Worm (Caenorhabditis elegans) whole organism, young adult: Measurements from ENCODE around the gene flr-4.

Experiments
- B0035.1 ChIP-seq: sonication (generic microtip); optimal IDR thresholded peaks from 2 replicates; lab custom pipeline; 2016; ENCODE audit warnings: missing genetic modification characterization, mild to moderate bottlenecking, missing compliant biosample characterization, missing genotype, missing genetic modification reagents
- C06A6.2 ChIP-seq: fragments of 200-800 bp; sonication (Bioruptor generic); conservative IDR thresholded peaks from 2 replicates; pipeline ENCODE4 v1.3.6; 2022; ENCODE audit warnings: missing genetic modification characterization, missing compliant biosample characterization
- C17E4.6 ChIP-seq: fragments of 200-800 bp; sonication (Bioruptor generic); IDR thresholded peaks from 2 replicates; pipeline ENCODE4 v1.3.6; 2022; ENCODE audit warnings: missing genetic modification reagents, missing genetic modification characterization, missing compliant biosample characterization
- F10E7.11 ChIP-seq: sonication (generic microtip); optimal IDR thresholded peaks from 2 replicates; lab custom pipeline; 2017; ENCODE audit warnings: mild to moderate bottlenecking, missing genetic modification characterization, moderate library complexity, missing compliant biosample characterization
- F22D6.2 ChIP-seq: sonication (generic microtip); optimal IDR thresholded peaks from 2 replicates; lab custom pipeline; 2016; ENCODE audit warnings: mild to moderate bottlenecking, missing genetic modification characterization, missing compliant biosample characterization
- F23B12.7 ChIP-seq: sonication (generic microtip); optimal IDR thresholded peaks from 2 replicates; lab custom pipeline; 2017; ENCODE audit warnings: missing genetic modification characterization, mild to moderate bottlenecking, missing compliant biosample characterization, antibody characterized with exemption, moderate library complexity; ENCODE audit not compliant: insufficient read depth
- K11D2.4 ChIP-seq: fragments of 200-800 bp; sonication (Bioruptor generic); IDR thresholded peaks from 2 replicates; pipeline ENCODE4 v1.3.6; 2022; ENCODE audit warnings: missing genetic modification reagents, missing genetic modification characterization, missing compliant biosample characterization
- Y56A3A.18 ChIP-seq: fragments of 200-800 bp; sonication (Bioruptor generic); IDR thresholded peaks from 2 replicates; pipeline ENCODE4 v1.3.6; 2022; ENCODE audit warnings: missing genetic modification reagents, missing genetic modification characterization, missing compliant biosample characterization
- Y79H2A.3 ChIP-seq: fragments of 200-800 bp; sonication (Bioruptor generic); conservative IDR thresholded peaks from 2 replicates; pipeline ENCODE4 v1.3.6; 2022; ENCODE audit warnings: missing genetic modification reagents, missing genetic modification characterization, missing compliant biosample characterization
- ama-1 ChIP-seq, 3 experiments: fragments of 150-350 bp in 1 of 3; sonication (generic microtip) in 2 of 3; optimal IDR thresholded peaks; 2 replicates each; lab custom pipeline; 2014 to 2018; ENCODE audit warnings: missing biosample characterization in 2 of 3, missing genetic modification characterization in 2 of 3, missing genetic modification reagents in 2 of 3
- aptf-3 ChIP-seq: fragments of 200-800 bp; sonication (Bioruptor generic); IDR thresholded peaks from 2 replicates; pipeline ENCODE4 v1.3.6; 2022; ENCODE audit warnings: missing genetic modification characterization, missing compliant biosample characterization
- athp-1 ChIP-seq: sonication (generic microtip); optimal IDR thresholded peaks from 2 replicates; lab custom pipeline; 2017; ENCODE audit warnings: mild to moderate bottlenecking, missing genetic modification characterization, missing compliant biosample characterization
- attf-3 ChIP-seq: fragments of 200-800 bp; sonication (Bioruptor generic); conservative IDR thresholded peaks from 2 replicates; pipeline ENCODE4 v1.3.6; 2022; ENCODE audit warnings: missing genetic modification reagents, missing genetic modification characterization, missing compliant biosample characterization
- attf-6 ChIP-seq: fragments of 200-800 bp; sonication (Bioruptor generic); IDR thresholded peaks from 2 replicates; pipeline ENCODE4 v1.3.6; 2022; ENCODE audit warnings: missing genetic modification reagents, missing genetic modification characterization, missing compliant biosample characterization
- ccch-3 ChIP-seq: fragments of 200-800 bp; sonication (Bioruptor generic); optimal IDR thresholded peaks from 2 replicates; lab custom pipeline; 2018; ENCODE audit warnings: mild to moderate bottlenecking, missing genetic modification characterization, missing compliant biosample characterization
- ceh-58 ChIP-seq: fragments of 200-800 bp; sonication (Bioruptor generic); IDR thresholded peaks from 2 replicates; pipeline ENCODE4 v1.3.6; 2022; ENCODE audit warnings: missing genetic modification characterization, missing compliant biosample characterization
- ceh-79 ChIP-seq: sonication (generic microtip); optimal IDR thresholded peaks from 2 replicates; lab custom pipeline; 2017; ENCODE audit warnings: mild to moderate bottlenecking, missing genetic modification characterization, missing compliant biosample characterization
- chd-7 ChIP-seq: sonication (generic microtip); optimal IDR thresholded peaks from 2 replicates; lab custom pipeline; 2016; ENCODE audit warnings: mild to moderate bottlenecking, missing genetic modification characterization, moderate library complexity, missing compliant biosample characterization
- die-1 ChIP-seq: sonication (generic microtip); optimal IDR thresholded peaks from 2 replicates; lab custom pipeline; 2016; ENCODE audit warnings: missing genotype, mild to moderate bottlenecking, missing genetic modification characterization, missing compliant biosample characterization
- dpff-1 ChIP-seq: sonication (generic microtip); optimal IDR thresholded peaks from 2 replicates; lab custom pipeline; 2017; ENCODE audit warnings: mild to moderate bottlenecking, missing genetic modification characterization, missing compliant biosample characterization
- efl-1 ChIP-seq: fragments of 150-350 bp; optimal IDR thresholded peaks from 2 replicates; lab custom pipeline; 2014; ENCODE audit warnings: missing biosample characterization, missing genetic modification reagents, missing genetic modification characterization
- egrh-3 ChIP-seq: fragments of 200-800 bp; sonication (Bioruptor generic); IDR thresholded peaks from 2 replicates; pipeline ENCODE4 v1.3.6; 2022; ENCODE audit warnings: missing genetic modification reagents, missing genetic modification characterization, missing compliant biosample characterization
- gei-17 ChIP-seq: fragments of 200-800 bp; sonication (Bioruptor generic); optimal IDR thresholded peaks from 2 replicates; lab custom pipeline; 2018; ENCODE audit warnings: mild to moderate bottlenecking, missing genetic modification characterization, missing compliant biosample characterization
- hlh-12 ChIP-seq: sonication (generic microtip); optimal IDR thresholded peaks from 2 replicates; lab custom pipeline; 2016; ENCODE audit warnings: missing genetic modification characterization, missing compliant biosample characterization
- hlh-26 ChIP-seq: fragments of 200-800 bp; sonication (Bioruptor generic); conservative IDR thresholded peaks from 2 replicates; pipeline ENCODE4 v1.3.6; 2022; ENCODE audit warnings: missing genetic modification reagents, missing genetic modification characterization, missing compliant biosample characterization
- hmg-1.2 ChIP-seq: fragments of 200-800 bp; sonication (Bioruptor generic); IDR thresholded peaks from 2 replicates; pipeline ENCODE4 v1.3.6; 2022; ENCODE audit warnings: missing genetic modification reagents, missing genetic modification characterization, missing compliant biosample characterization
- hmg-20 ChIP-seq: fragments of 200-800 bp; sonication (Bioruptor generic); IDR thresholded peaks from 2 replicates; pipeline ENCODE4 v1.3.6; 2022; ENCODE audit warnings: missing genetic modification reagents, missing genetic modification characterization, missing compliant biosample characterization
- hrde-1 ChIP-seq: sonication (generic microtip); optimal IDR thresholded peaks from 2 replicates; lab custom pipeline; 2016; ENCODE audit warnings: missing genetic modification characterization, mild to moderate bottlenecking, missing compliant biosample characterization, moderate library complexity, missing genotype, missing genetic modification reagents, borderline replicate concordance
- lsl-1 ChIP-seq: fragments of 200-800 bp; sonication (Bioruptor generic); optimal IDR thresholded peaks from 2 replicates; lab custom pipeline; 2018; ENCODE audit warnings: mild to moderate bottlenecking, missing genetic modification characterization, moderate library complexity, missing compliant biosample characterization
- lsy-27 ChIP-seq: sonication (generic microtip); optimal IDR thresholded peaks from 2 replicates; lab custom pipeline; 2017; ENCODE audit warnings: missing genetic modification characterization, mild to moderate bottlenecking, missing compliant biosample characterization, antibody characterized with exemption, missing genotype, borderline replicate concordance; ENCODE audit not compliant: insufficient read depth
- madf-10 ChIP-seq: sonication (generic microtip); optimal IDR thresholded peaks from 2 replicates; lab custom pipeline; 2016; ENCODE audit warnings: mild to moderate bottlenecking, missing genetic modification characterization, missing compliant biosample characterization
- nfya-1 ChIP-seq: sonication (generic microtip); optimal IDR thresholded peaks from 2 replicates; lab custom pipeline; 2017; ENCODE audit warnings: antibody characterized with exemption, missing compliant biosample characterization, missing genetic modification characterization, borderline replicate concordance; ENCODE audit not compliant: insufficient read depth
- nhr-120 ChIP-seq: fragments of 200-800 bp; sonication (Bioruptor generic); IDR thresholded peaks from 2 replicates; pipeline ENCODE4 v1.3.6; 2022; ENCODE audit warnings: missing genetic modification characterization, missing compliant biosample characterization
- nhr-179 ChIP-seq: sonication (generic microtip); optimal IDR thresholded peaks from 2 replicates; lab custom pipeline; 2016; ENCODE audit warnings: mild to moderate bottlenecking, missing genetic modification characterization, missing compliant biosample characterization
- rec-8 ChIP-seq, 2 experiments: sonication (generic microtip); optimal IDR thresholded peaks; 2 replicates each; lab custom pipeline; 2016; ENCODE audit warnings: mild to moderate bottlenecking in 2 of 2, missing genetic modification characterization in 2 of 2, missing genetic modification reagents in 2 of 2, missing genotype in 2 of 2, missing biosample characterization in 1 of 2, missing compliant biosample characterization in 1 of 2, moderate library complexity in 1 of 2
- sdz-38 ChIP-seq: sonication (generic microtip); optimal IDR thresholded peaks from 2 replicates; lab custom pipeline; 2016; ENCODE audit warnings: missing genotype, missing genetic modification characterization, missing compliant biosample characterization
- snpc-1.1 ChIP-seq: sonication (generic microtip); optimal IDR thresholded peaks from 2 replicates; lab custom pipeline; 2017; ENCODE audit warnings: missing genetic modification characterization, mild to moderate bottlenecking, missing compliant biosample characterization, antibody characterized with exemption, moderate library complexity, missing genotype, missing genetic modification reagents; ENCODE audit not compliant: insufficient read depth
- snpc-3.4 ChIP-seq: sonication (generic microtip); optimal IDR thresholded peaks from 2 replicates; lab custom pipeline; 2017; ENCODE audit warnings: missing genetic modification characterization, mild to moderate bottlenecking, missing compliant biosample characterization, antibody characterized with exemption, moderate library complexity, missing genotype, missing genetic modification reagents
- snpc-4 ChIP-seq, 5 experiments: fragments of 150-350 bp in 1 of 5; sonication (generic microtip) in 4 of 5; optimal IDR thresholded peaks; 2 replicates each; lab custom pipeline; 2014 to 2018; ENCODE audit warnings: missing genetic modification characterization in 5 of 5, missing biosample characterization in 3 of 5, antibody characterized with exemption in 2 of 5, mild to moderate bottlenecking in 2 of 5, missing compliant biosample characterization in 2 of 5, missing genotype in 2 of 5, moderate library complexity in 2 of 5, missing genetic modification reagents in 1 of 5
- zfh-2 ChIP-seq: fragments of 200-800 bp; sonication (Bioruptor generic); conservative IDR thresholded peaks from 2 replicates; pipeline ENCODE4 v1.3.6; 2022; ENCODE audit warnings: missing genetic modification reagents, missing genetic modification characterization, missing compliant biosample characterization
- zim-3 ChIP-seq: sonication (generic microtip); optimal IDR thresholded peaks from 2 replicates; lab custom pipeline; 2017; ENCODE audit warnings: mild to moderate bottlenecking, missing genetic modification characterization, moderate library complexity, missing compliant biosample characterization
- ztf-26 ChIP-seq: sonication (generic microtip); optimal IDR thresholded peaks from 2 replicates; lab custom pipeline; 2017; ENCODE audit warnings: missing genetic modification characterization, missing compliant biosample characterization
- ztf-3 ChIP-seq: fragments of 200-800 bp; sonication (Bioruptor generic); optimal IDR thresholded peaks from 2 replicates; lab custom pipeline; 2018; ENCODE audit warnings: mild to moderate bottlenecking, missing genetic modification characterization, missing compliant biosample characterization

Gene flr-4

ce11 chrX:15060303-15060702 lies 28.9 kb upstream of the flr-4 start, which contains the start of gene fbxa-96:
Gene fbxa-96 (minus strand): TSS chrX:15060403.
- no peak for TF ChIP-seq lsl-1
- no peak for TF ChIP-seq hmg-20 (GFP tag; lab: Robert Waterston, UW)
- TF ChIP-seq athp-1 (tag; lab: Kevin White, UChicago), result no peak
- no peak for TF ChIP-seq C17E4.6
- no peak for TF ChIP-seq aptf-3 (GFP tag; lab: Robert Waterston, UW)
- no peak for TF ChIP-seq C06A6.2 (GFP tag; lab: Robert Waterston, UW)
- no peak for TF ChIP-seq B0035.1
- TF ChIP-seq hmg-1.2 (GFP tag; lab: Robert Waterston, UW), result no peak
- no peak for TF ChIP-seq F23B12.7 (tag; lab: Kevin White, UChicago)
- no peak for TF ChIP-seq chd-7 (tag; lab: Kevin White, UChicago)
- no peak for TF ChIP-seq hrde-1 (tag; lab: Kevin White, UChicago)
- no peak for TF ChIP-seq ccch-3 (GFP tag; lab: Kevin White, UChicago)
- no peak for TF ChIP-seq F10E7.11 (tag; lab: Kevin White, UChicago)
- TF ChIP-seq Y79H2A.3 (GFP tag; lab: Robert Waterston, UW), result no peak

DNA sequence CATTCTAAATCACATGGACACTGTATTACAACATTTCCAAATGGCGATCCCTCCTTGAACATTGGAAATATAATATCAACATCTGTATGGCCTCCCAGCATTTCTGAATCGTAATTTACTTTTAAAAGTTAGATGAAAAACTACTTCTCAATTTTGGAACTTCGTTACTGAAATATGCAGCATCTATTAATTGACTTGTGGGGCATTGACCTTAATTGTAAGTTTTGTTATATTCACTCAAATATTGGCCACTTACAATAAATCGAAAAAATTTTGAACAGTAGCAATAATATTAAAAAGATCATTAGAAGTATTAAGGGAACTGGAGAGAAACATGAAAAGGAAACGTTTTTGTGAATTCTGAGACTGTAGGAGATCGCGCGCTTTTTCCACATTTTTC lies 20.0 kb upstream of the flr-4 start, which contains the start of gene mam-6:
Gene mam-6, minus strand, starts transcription at position 101 of the 400 bp plus-strand sequence.
- TF ChIP-seq F10E7.11 (tag; lab: Kevin White, UChicago) (no peak), hmg-20 (GFP tag; lab: Robert Waterston, UW) (no peak), lsy-27 (tag; lab: Kevin White, UChicago) (no peak), ztf-3 (no peak), snpc-3.4 (tag; lab: Kevin White, UChicago) (no peak), Y56A3A.18 (GFP tag; lab: Robert Waterston, UW) (no peak), madf-10 (tag; lab: Kevin White, UChicago) (no peak)

DNA sequence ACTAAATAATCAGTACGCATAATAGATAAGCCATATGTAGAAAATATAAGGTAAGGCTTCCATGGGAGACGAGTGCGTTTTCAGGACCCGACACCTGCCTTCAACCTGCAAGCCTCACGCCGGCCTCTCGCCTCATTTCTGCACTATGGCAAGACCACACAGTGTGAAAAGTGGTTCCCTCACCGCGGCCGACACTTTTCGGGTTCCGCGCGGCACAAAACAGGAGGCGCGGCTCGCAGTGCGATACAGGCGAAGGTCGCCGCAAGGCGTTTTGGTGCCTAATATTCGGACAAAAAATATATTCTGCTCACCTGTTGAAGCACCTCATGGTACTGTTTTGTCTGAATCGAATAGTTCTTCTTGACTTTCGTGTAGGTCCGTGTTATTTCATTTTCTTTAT lies 19.1 kb upstream of the flr-4 start:
- TF ChIP-seq chd-7 (tag; lab: Kevin White, UChicago), result no peak
- TF ChIP-seq attf-6 (GFP tag; lab: Robert Waterston, UW), result no peak
- no peak for TF ChIP-seq ceh-79
- TF ChIP-seq hmg-1.2 (GFP tag; lab: Robert Waterston, UW), result no peak; the same call in 1 of the 2 replicates
- TF ChIP-seq dpff-1 (tag; lab: Kevin White, UChicago), result no peak
- no peak for TF ChIP-seq rec-8 (tag; optimal IDR thresholded peaks at IDR 0.05; lab: Kevin White, UChicago)
- no peak for TF ChIP-seq lsy-27 (tag; lab: Kevin White, UChicago)
- TF ChIP-seq K11D2.4 (GFP tag; lab: Robert Waterston, UW), result no peak
- TF ChIP-seq zfh-2 (GFP tag; lab: Robert Waterston, UW), result peak; percentile 82
- no peak for TF ChIP-seq hlh-26 (GFP tag; lab: Robert Waterston, UW)
- no peak for TF ChIP-seq hlh-12
- peak; percentile 67 for TF ChIP-seq snpc-1.1 (tag; lab: Kevin White, UChicago)
- no peak for TF ChIP-seq sdz-38
- TF ChIP-seq gei-17 (GFP tag; lab: Kevin White, UChicago), result no peak
- TF ChIP-seq aptf-3 (GFP tag; lab: Robert Waterston, UW), result no peak
- no peak for TF ChIP-seq F22D6.2 (tag; lab: Kevin White, UChicago)
- peak; percentile 51 for TF ChIP-seq snpc-4 (GFP tag; optimal IDR thresholded peaks at IDR 0.05; lab: Kevin White, UChicago)
- TF ChIP-seq snpc-4 (tag; optimal IDR thresholded peaks at IDR 0.05; lab: Kevin White, UChicago), result peak in 3 of 4 experiments; percentile 50 to 88 (median 82)
- TF ChIP-seq nfya-1 (tag; lab: Kevin White, UChicago), result no peak
- no peak for TF ChIP-seq ceh-58 (GFP tag; lab: Robert Waterston, UW)
- TF ChIP-seq nhr-120, result no peak
- TF ChIP-seq egrh-3 (GFP tag; lab: Robert Waterston, UW), result peak; percentile 21; the same call in 1 of the 2 replicates
- no peak for TF ChIP-seq nhr-179
- TF ChIP-seq attf-3, result no peak
- TF ChIP-seq ama-1 (optimal IDR thresholded peaks at IDR 0.05; lab: Kevin White, UChicago), result no peak
- TF ChIP-seq ama-1 (GFP tag; optimal IDR thresholded peaks at IDR 0.05; lab: Kevin White, UChicago), result no peak
- no peak for TF ChIP-seq ztf-26
- no peak for TF ChIP-seq efl-1 (GFP tag; lab: Kevin White, UChicago)
- TF ChIP-seq zim-3 (tag; lab: Kevin White, UChicago), result no peak
- TF ChIP-seq die-1 (tag; lab: Kevin White, UChicago), result no peak
